Fruit fly (Drosophila melanogaster): ENCODE data around the gene nkd.

- TF ChIP-seq usp (GFP tag; optimal IDR thresholded peaks at IDR 0.05), result no peak
- no peak for TF ChIP-seq CG8478 (optimal IDR thresholded peaks at IDR 0.05)
- TF ChIP-seq psq (optimal IDR thresholded peaks at IDR 0.05), result no peak
- TF ChIP-seq EcR (GFP tag; optimal IDR thresholded peaks at IDR 0.05), result no peak
Observed at dm6 chr3L:19051926-19052325, 6.7 kb upstream of the nkd start, which contains the start of gene Acp76A.
